Fruit fly (Drosophila melanogaster) whole organism, embryonic: ENCODE data around the gene CG17768.
A peak's percentile ranks its signal among the peaks of the same experiment; 100 is the strongest.

ENCODE experiments used
- Abd-B ChIP-seq: fragments of 200-800 bp; sonication (Bioruptor generic); optimal IDR thresholded peaks from 2 replicates; lab custom pipeline; 2018; ENCODE audit warnings: missing biosample characterization, mild to moderate bottlenecking, missing genetic modification characterization, moderate library complexity
- Adf1 ChIP-seq: fragments of 200-800 bp; sonication (Bioruptor generic); IDR thresholded peaks from 2 replicates; pipeline ENCODE4 v1.3.6; 2022; ENCODE audit warnings: missing biosample characterization, missing genetic modification characterization
- Bgb ChIP-seq: fragments of 200-800 bp; sonication (Bioruptor generic); IDR thresholded peaks from 2 replicates; pipeline ENCODE4 v1.3.6; 2022; ENCODE audit warnings: missing biosample characterization, missing genetic modification characterization; ENCODE audit not compliant: partially characterized antibody
- CG10209 ChIP-seq: fragments of 200-800 bp; sonication (Bioruptor generic); optimal IDR thresholded peaks from 3 replicates; lab custom pipeline; 2017; ENCODE audit warnings: missing biosample characterization, mild to moderate bottlenecking, missing genetic modification characterization, missing genetic modification reagents
- CG10274 ChIP-seq: fragments of 200-800 bp; sonication (Bioruptor generic); optimal IDR thresholded peaks from 3 replicates; lab custom pipeline; 2017; ENCODE audit warnings: missing biosample characterization, mild to moderate bottlenecking, missing genetic modification characterization
- CG10366 ChIP-seq: fragments of 200-800 bp; sonication (Bioruptor generic); IDR thresholded peaks from 2 replicates; pipeline ENCODE4 v1.3.6; 2022; ENCODE audit warnings: missing biosample characterization, missing genetic modification characterization
- CG10543 ChIP-seq: fragments of 200-800 bp; sonication (Bioruptor generic); optimal IDR thresholded peaks from 3 replicates; lab custom pipeline; 2017; ENCODE audit warnings: missing biosample characterization, mild to moderate bottlenecking, missing genetic modification characterization, moderate library complexity
- CG1647 ChIP-seq: fragments of 200-800 bp; sonication (Bioruptor generic); optimal IDR thresholded peaks from 3 replicates; lab custom pipeline; 2016; ENCODE audit warnings: missing biosample characterization, missing genetic modification characterization
- CG17328 ChIP-seq: fragments of 200-800 bp; sonication (Bioruptor generic); IDR thresholded peaks from 2 replicates; pipeline ENCODE4 v1.3.6; 2022; ENCODE audit warnings: missing biosample characterization, missing genetic modification characterization
- CG32772 ChIP-seq: fragments of 200-800 bp; sonication (Bioruptor generic); IDR thresholded peaks from 2 replicates; pipeline ENCODE4 v1.3.6; 2022; ENCODE audit warnings: missing biosample characterization, missing genetic modification characterization
- CG34376 ChIP-seq: fragments of 200-800 bp; sonication (Bioruptor generic); optimal IDR thresholded peaks from 2 replicates; lab custom pipeline; 2018; ENCODE audit warnings: missing biosample characterization, mild to moderate bottlenecking, missing genetic modification characterization
- CG4854 ChIP-seq: fragments of 200-800 bp; sonication (Bioruptor generic); optimal IDR thresholded peaks from 2 replicates; lab custom pipeline; 2016; ENCODE audit warnings: missing biosample characterization, missing genetic modification characterization, inconsistent platforms
- CG6689 ChIP-seq: fragments of 200-800 bp; sonication (Bioruptor generic); IDR thresholded peaks from 2 replicates; pipeline ENCODE4 v1.3.6; 2022; ENCODE audit warnings: missing biosample characterization, missing genetic modification characterization
- CG7372 ChIP-seq: fragments of 200-800 bp; sonication (Bioruptor generic); IDR thresholded peaks from 2 replicates; pipeline ENCODE4 v1.3.6; 2022; ENCODE audit warnings: missing biosample characterization, missing genetic modification characterization
- CG8388 ChIP-seq: fragments of 200-800 bp; sonication (Bioruptor generic); optimal IDR thresholded peaks from 2 replicates; lab custom pipeline; 2019; ENCODE audit warnings: missing biosample characterization, mild to moderate bottlenecking, missing genetic modification characterization, moderate library complexity
- CG9609 ChIP-seq: fragments of 200-800 bp; sonication (Bioruptor generic); optimal IDR thresholded peaks from 3 replicates; lab custom pipeline; 2016; ENCODE audit warnings: missing biosample characterization, missing genetic modification characterization
- CTCF ChIP-seq: fragments of 200-800 bp; sonication (Bioruptor generic); optimal IDR thresholded peaks from 2 replicates; lab custom pipeline; 2017; ENCODE audit warnings: missing biosample characterization, mild to moderate bottlenecking, missing genetic modification characterization, moderate library complexity
- Fer2 ChIP-seq: fragments of 200-800 bp; sonication (Bioruptor generic); optimal IDR thresholded peaks from 2 replicates; lab custom pipeline; 2018; ENCODE audit warnings: missing biosample characterization, mild to moderate bottlenecking, missing genetic modification characterization, moderate library complexity
- Gsc ChIP-seq: fragments of 200-800 bp; sonication (Bioruptor generic); IDR thresholded peaks from 2 replicates; pipeline ENCODE4 v1.3.6; 2022; ENCODE audit warnings: missing biosample characterization, missing genetic modification characterization
- HHEX ChIP-seq: fragments of 200-800 bp; sonication (Bioruptor generic); optimal IDR thresholded peaks from 3 replicates; lab custom pipeline; 2017; ENCODE audit warnings: missing biosample characterization, mild to moderate bottlenecking, missing genetic modification characterization, missing genetic modification reagents
- HLH4C ChIP-seq: fragments of 200-800 bp; sonication (Bioruptor generic); IDR thresholded peaks from 3 replicates; pipeline ENCODE4 v1.3.6; 2022; ENCODE audit warnings: missing biosample characterization, missing genetic modification characterization; ENCODE audit not compliant: partially characterized antibody
- Hmx ChIP-seq: fragments of 200-800 bp; sonication (Bioruptor generic); optimal IDR thresholded peaks from 2 replicates; lab custom pipeline; 2016; ENCODE audit warnings: missing biosample characterization, missing genetic modification characterization
- Hr78 ChIP-seq, 2 experiments: fragments of 200-800 bp in 1 of 2; fragments of >200 bp in 1 of 2; sonication (Bioruptor generic) in 1 of 2; optimal IDR thresholded peaks; 2 replicates each; lab custom pipeline; 2017 to 2019; ENCODE audit warnings: missing biosample characterization in 2 of 2, missing genetic modification characterization in 2 of 2, mild to moderate bottlenecking in 1 of 2, moderate library complexity in 1 of 2
- NFAT ChIP-seq: fragments of 200-800 bp; sonication (Bioruptor generic); IDR thresholded peaks from 2 replicates; pipeline ENCODE4 v1.3.6; 2022; ENCODE audit warnings: missing biosample characterization, missing genetic modification characterization
- Oli ChIP-seq: fragments of 200-800 bp; sonication (Bioruptor generic); optimal IDR thresholded peaks from 2 replicates; lab custom pipeline; 2018; ENCODE audit warnings: missing biosample characterization, mild to moderate bottlenecking, missing genetic modification characterization, moderate library complexity
- Opbp ChIP-seq: fragments of 200-800 bp; sonication (Bioruptor generic); IDR thresholded peaks from 3 replicates; pipeline ENCODE4 v1.3.6; 2022; ENCODE audit warnings: missing biosample characterization, missing genetic modification characterization; ENCODE audit not compliant: partially characterized antibody
- Rfx ChIP-seq: fragments of 200-800 bp; sonication (Bioruptor generic); IDR thresholded peaks from 2 replicates; pipeline ENCODE4 v1.3.6; 2022; ENCODE audit warnings: missing biosample characterization, missing genetic modification characterization
- Sry-δ ChIP-seq: fragments of 200-800 bp; sonication (Bioruptor generic); optimal IDR thresholded peaks from 2 replicates; lab custom pipeline; 2016; ENCODE audit warnings: missing biosample characterization, missing genetic modification characterization
- amos ChIP-seq: fragments of 200-800 bp; sonication (Bioruptor generic); IDR thresholded peaks from 2 replicates; pipeline ENCODE4 v1.3.6; 2022; ENCODE audit warnings: missing biosample characterization, missing genetic modification characterization; ENCODE audit not compliant: partially characterized antibody
- eve ChIP-seq, 2 experiments: fragments of >200 bp; optimal IDR thresholded peaks; 2 replicates each; lab custom pipeline; 2017; ENCODE audit warnings: missing biosample characterization in 2 of 2, missing genetic modification characterization in 2 of 2
- exex ChIP-seq: fragments of 200-800 bp; sonication (Bioruptor generic); optimal IDR thresholded peaks from 4 replicates; lab custom pipeline; 2018; ENCODE audit warnings: missing biosample characterization, mild to moderate bottlenecking, missing genetic modification characterization, moderate library complexity
- grn ChIP-seq: fragments of 200-800 bp; sonication (Bioruptor generic); optimal IDR thresholded peaks from 3 replicates; lab custom pipeline; 2017; ENCODE audit warnings: missing biosample characterization, missing genetic modification characterization
- ham ChIP-seq: fragments of 200-800 bp; sonication (Bioruptor generic); IDR thresholded peaks from 2 replicates; pipeline ENCODE4 v1.3.6; 2022; ENCODE audit warnings: missing biosample characterization, missing genetic modification characterization
- kni ChIP-seq: fragments of 200-800 bp; sonication (Bioruptor generic); optimal IDR thresholded peaks from 3 replicates; lab custom pipeline; 2017; ENCODE audit warnings: mild to moderate bottlenecking, missing biosample characterization, missing genetic modification reagents, missing genetic modification characterization
- phol ChIP-seq: fragments of 200-800 bp; sonication (Bioruptor generic); optimal IDR thresholded peaks from 3 replicates; lab custom pipeline; 2018; ENCODE audit warnings: missing biosample characterization, mild to moderate bottlenecking, missing genetic modification characterization, moderate library complexity
- pita ChIP-seq: fragments of 200-800 bp; sonication (Bioruptor generic); optimal IDR thresholded peaks from 2 replicates; lab custom pipeline; 2017; ENCODE audit warnings: missing biosample characterization, mild to moderate bottlenecking, missing genetic modification characterization
- sd ChIP-seq: fragments of 200-800 bp; sonication (Bioruptor generic); optimal IDR thresholded peaks from 3 replicates; lab custom pipeline; 2018; ENCODE audit warnings: missing biosample characterization, mild to moderate bottlenecking, missing genetic modification characterization, moderate library complexity
- sens ChIP-seq: fragments of 200-800 bp; sonication (Bioruptor generic); peaks from one replicate; lab custom pipeline; 2016; ENCODE audit warnings: missing biosample characterization, missing genetic modification characterization
- sug ChIP-seq: fragments of 200-800 bp; optimal IDR thresholded peaks from 2 replicates; lab custom pipeline; 2019; ENCODE audit warnings: missing biosample characterization, mild to moderate bottlenecking, missing genetic modification characterization, moderate library complexity
- tap ChIP-seq: fragments of 200-800 bp; optimal IDR thresholded peaks from 3 replicates; lab custom pipeline; 2019; ENCODE audit warnings: missing biosample characterization, mild to moderate bottlenecking, missing genetic modification characterization, moderate library complexity
- vfl ChIP-seq: fragments of 200-800 bp; sonication (Bioruptor generic); optimal IDR thresholded peaks from 2 replicates; lab custom pipeline; 2016; ENCODE audit warnings: missing biosample characterization, missing genetic modification characterization
- vvl ChIP-seq: fragments of 200-800 bp; sonication (Bioruptor generic); IDR thresholded peaks from 2 replicates; pipeline ENCODE4 v1.3.6; 2022; ENCODE audit warnings: missing biosample characterization, missing genetic modification characterization

The CG17768 gene

dm6 chr2L:10395642-10396487 lies 9.1 kb downstream of the CG17768 start, which contains the start of gene Mdh1 (continued):
- TF ChIP-seq sens (GFP tag; lab: Kevin White, UChicago) = peak; percentile 75
- TF ChIP-seq Opbp (GFP tag; lab: Robert Waterston, UW) = 0 out of 3 replicates have a peak, but pooled peaks have one; percentile 27
- peak; percentile 53 for TF ChIP-seq Sry-δ

dm6 chr2L:10395035-10395434 lies 10.0 kb downstream of the CG17768 start:
- TF ChIP-seq eve (GFP tag; optimal IDR thresholded peaks at IDR 0.05; lab: Kevin White, UChicago) (peak in 1 of 2 experiments; percentile 13), NFAT (GFP tag; lab: Robert Waterston, UW) (no peak)

DNA sequence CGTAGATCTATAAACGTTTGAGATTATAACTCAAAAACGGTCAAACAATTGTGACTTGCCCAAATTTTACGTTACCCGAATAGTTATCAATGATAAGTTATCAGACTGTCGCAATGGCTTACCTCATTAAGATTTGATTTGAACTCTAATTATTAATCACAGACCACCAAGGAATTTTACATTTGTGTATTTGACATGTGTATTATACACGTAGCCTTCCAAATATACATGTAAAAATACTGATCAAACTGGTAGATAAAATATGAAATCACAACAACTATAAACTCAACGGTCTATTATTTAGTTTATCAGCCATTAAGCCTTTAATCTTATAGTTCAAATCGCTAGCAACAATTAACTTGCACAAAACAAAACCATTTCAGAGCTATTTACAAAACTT lies 11.5 kb downstream of the CG17768 start:
- TF ChIP-seq amos (GFP tag; lab: Robert Waterston, UW) (peak; percentile 48; the same call in 1 of the 2 replicates), sd (tag; lab: Kevin White, UChicago) (peak; percentile 85), Hmx (no peak), Oli (tag; lab: Kevin White, UChicago) (no peak), HLH4C (GFP tag; lab: Robert Waterston, UW) (no peak), Rfx (GFP tag; lab: Robert Waterston, UW) (no peak), Bgb (GFP tag; lab: Robert Waterston, UW) (peak; percentile 60), CG10209 (GFP tag; lab: Kevin White, UChicago) (no peak), grn (GFP tag; lab: Kevin White, UChicago) (peak; percentile 69), CG34376 (peak; percentile 50), sug (peak; percentile 99), exex (tag; lab: Kevin White, UChicago) (peak; percentile 96), CG10274 (GFP tag; lab: Kevin White, UChicago) (no peak), CTCF (GFP tag; lab: Kevin White, UChicago) (peak; percentile 4)

- TF ChIP-seq Adf1 (GFP tag; lab: Robert Waterston, UW) (no peak), vfl (GFP tag; lab: Kevin White, UChicago) (peak; percentile 53), CG7372 (GFP tag; lab: Robert Waterston, UW) (0 out of 2 replicates have a peak, but pooled peaks have one; percentile 29), CG9609 (peak; percentile 56), phol (tag; lab: Kevin White, UChicago) (peak; percentile 100), CG1647 (GFP tag; lab: Kevin White, UChicago) (peak; percentile 24), Fer2 (tag; lab: Kevin White, UChicago) (peak; percentile 1), CG10543 (GFP tag; lab: Kevin White, UChicago) (peak; percentile 21), ham (GFP tag; lab: Robert Waterston, UW) (no peak), Abd-B (GFP tag; lab: Kevin White, UChicago) (no peak), tap (tag; lab: Kevin White, UChicago) (peak; percentile 60), kni (no peak), pita (GFP tag; lab: Kevin White, UChicago) (no peak), Hr78 (GFP tag; optimal IDR thresholded peaks at IDR 0.05; lab: Kevin White, UChicago) (peak in 1 of 2 experiments; percentile 8), HHEX (peak; percentile 40), CG17328 (GFP tag; lab: Robert Waterston, UW) (peak; percentile 55), vvl (GFP tag; lab: Robert Waterston, UW) (peak; percentile 75), CG32772 (no peak; the same call in 1 of the 2 replicates), CG6689 (GFP tag; lab: Robert Waterston, UW) (peak; percentile 64), Gsc (no peak), CG4854 (GFP tag; lab: Kevin White, UChicago) (peak; percentile 8), CG8388 (GFP tag; lab: Kevin White, UChicago) (peak; percentile 21), CG10366 (GFP tag; lab: Robert Waterston, UW) (peak; percentile 63; the same call in 1 of the 2 replicates)
Observed at dm6 chr2L:10387869-10388726, 16.9 kb downstream of the CG17768 start, which contains the start of gene da. da (plus strand) TSS chr2L:10388105.
